Worm (Caenorhabditis elegans): ENCODE results near the gene C49A9.3.

DNA sequence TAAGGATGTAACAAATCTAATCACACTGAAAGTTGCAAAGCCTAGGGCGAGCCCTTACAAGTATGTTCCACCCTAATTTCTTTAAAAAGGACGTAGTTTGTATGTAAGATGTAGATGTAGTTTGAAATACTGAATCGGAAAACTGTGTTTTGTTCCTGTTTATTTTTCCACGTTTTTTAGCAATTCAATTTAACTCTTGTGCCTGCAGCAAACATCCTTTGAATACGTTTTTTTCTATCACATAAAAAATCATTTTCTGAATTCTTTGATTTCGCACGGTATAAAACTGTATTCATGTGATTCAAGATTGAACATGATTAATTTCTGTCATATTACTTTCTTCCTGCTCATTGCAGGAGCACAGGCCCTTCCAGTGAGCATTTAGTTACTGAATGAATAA is 18.1 kb downstream of the C49A9.3 start, which contains the start of gene F58F9.9:
- TF ChIP-seq F13H6.1 (tag; optimal IDR thresholded peaks at IDR 0.05) = no peak
- no peak for TF ChIP-seq zag-1 (tag; optimal IDR thresholded peaks at IDR 0.05)
- TF ChIP-seq aly-2 (tag; optimal IDR thresholded peaks at IDR 0.05) = no peak
- TF ChIP-seq unc-55 (GFP tag; optimal IDR thresholded peaks at IDR 0.05) = no peak
- no peak for TF ChIP-seq ceh-16 (tag; optimal IDR thresholded peaks at IDR 0.05)
- TF ChIP-seq ztf-11 (tag; optimal IDR thresholded peaks at IDR 0.05) = no peak
- TF ChIP-seq unc-62 (GFP tag; optimal IDR thresholded peaks at IDR 0.05) = no peak
- TF ChIP-seq lin-39 (tag; optimal IDR thresholded peaks at IDR 0.05) = no peak
- TF ChIP-seq nhr-6 (tag; optimal IDR thresholded peaks at IDR 0.05) = no peak
- no peak for TF ChIP-seq egl-27 (tag; optimal IDR thresholded peaks at IDR 0.05)
